Worm (Caenorhabditis elegans): ENCODE measurements around the gene C18D11.3.

Gene C18D11.3

ce11 chrIII:11870009-11870408, 46.8 kb downstream of the C18D11.3 start (continued):
- TF ChIP-seq pag-3 (tag; optimal IDR thresholded peaks at IDR 0.05; ENCODE audit: borderline replicate concordance, insufficient read depth) (peak; percentile 43), aly-2 (tag; optimal IDR thresholded peaks at IDR 0.05) (no peak), unc-130 (tag; optimal IDR thresholded peaks at IDR 0.05) (peak; percentile 78), zag-1 (tag; optimal IDR thresholded peaks at IDR 0.05) (peak; percentile 14)

DNA sequence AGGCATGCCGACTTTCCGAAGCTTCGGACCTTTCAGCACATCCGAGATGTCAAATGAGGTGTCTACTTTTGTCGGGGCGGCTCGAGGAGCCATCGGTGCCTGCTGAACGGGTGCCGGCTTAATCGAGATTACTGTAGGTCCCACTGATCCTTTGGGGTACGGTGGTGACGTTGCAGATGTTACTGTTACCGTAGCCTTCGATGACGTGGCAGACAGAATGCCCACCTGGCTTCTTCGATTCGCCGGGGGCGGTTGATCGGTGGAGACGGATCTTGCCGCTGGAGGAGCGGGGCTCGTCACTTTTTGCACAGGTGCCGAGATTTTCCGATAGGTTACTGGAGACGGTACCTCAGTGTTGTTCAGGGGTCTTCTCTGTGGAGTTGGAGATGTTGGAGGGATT, 48.4 kb downstream of the C18D11.3 start:
- TF ChIP-seq irx-1 (tag; optimal IDR thresholded peaks at IDR 0.05) (no peak), zip-4 (GFP tag; optimal IDR thresholded peaks at IDR 0.05) (no peak), ets-5 (GFP tag; IDR thresholded peaks at IDR 0.05) (no peak), elt-2 (tag; optimal IDR thresholded peaks at IDR 0.05) (no peak), mdl-1 (tag; optimal IDR thresholded peaks at IDR 0.05) (no peak), swsn-7 (tag; optimal IDR thresholded peaks at IDR 0.05) (no peak), skn-1 (tag; optimal IDR thresholded peaks at IDR 0.05) (no peak), C34B4.2 (tag; optimal IDR thresholded peaks at IDR 0.05) (no peak), sox-4 (tag; optimal IDR thresholded peaks at IDR 0.05) (no peak), ceh-8 (GFP tag; optimal IDR thresholded peaks at IDR 0.05) (no peak), nhr-28 (tag; optimal IDR thresholded peaks at IDR 0.05) (no peak), dsc-1 (tag; optimal IDR thresholded peaks at IDR 0.05) (no peak), lsy-2 (tag; optimal IDR thresholded peaks at IDR 0.05) (no peak), pax-3 (tag; optimal IDR thresholded peaks at IDR 0.05) (no peak), jun-1 (tag; optimal IDR thresholded peaks at IDR 0.05) (no peak), pag-3 (tag; optimal IDR thresholded peaks at IDR 0.05; ENCODE audit: borderline replicate concordance, insufficient read depth) (no peak), xbp-1 (tag; optimal IDR thresholded peaks at IDR 0.05) (no peak), isw-1 (GFP tag; IDR thresholded peaks at IDR 0.05) (no peak)

ce11 chrIII:11874242-11874641, 51.0 kb downstream of the C18D11.3 start:
- TF ChIP-seq efl-1 (optimal IDR thresholded peaks at IDR 0.05) (no peak), efl-1 (GFP tag; optimal IDR thresholded peaks at IDR 0.05 in 1 of 2) (peak in 1 of 2 experiments; percentile 33), C16A3.4 (tag; optimal IDR thresholded peaks at IDR 0.05) (no peak)
